Worm (Caenorhabditis elegans) whole organism, dauer: ENCODE results near the gene T24F1.4.

ENCODE experiments used
- unc-62 ChIP-seq: sonication (generic microtip); optimal IDR thresholded peaks from 2 replicates; lab custom pipeline; 2017; ENCODE audit warnings: missing biosample characterization, missing genetic modification reagents, missing genetic modification characterization

The T24F1.4 gene

ce11 chrII:11329021-11329479 lies 15.0 kb upstream of the T24F1.4 start, which contains the start of gene tag-180:
tag-180 (minus strand) TSS chrII:11329429.
- no peak for TF ChIP-seq unc-62 (GFP tag; lab: Kevin White, UChicago)

- no peak for TF ChIP-seq unc-62 (GFP tag; lab: Kevin White, UChicago)
These were observed 5.5 kb upstream of the T24F1.4 start, which contains the start of gene nlp-51 for ce11 chrII:11319591-11319990. nlp-51 (minus strand) TSS chrII:11319691.

- no peak for TF ChIP-seq unc-62 (GFP tag; lab: Kevin White, UChicago)
These were observed 2.6 kb upstream of the T24F1.4 start for ce11 chrII:11316663-11317062.

- TF ChIP-seq unc-62 (GFP tag; lab: Kevin White, UChicago), result no peak
These were observed 1.8 kb downstream of the T24F1.4 start, which contains the start of gene T24F1.7 for ce11 chrII:11312223-11312622. T24F1.7 (plus strand) TSS chrII:11312523.

ce11 chrII:11307953-11308352 lies 6.1 kb downstream of the T24F1.4 start:
- TF ChIP-seq unc-62 (GFP tag; lab: Kevin White, UChicago), result no peak

ce11 chrII:11307332-11307731 lies 6.7 kb downstream of the T24F1.4 start:
- no peak for TF ChIP-seq unc-62 (GFP tag; lab: Kevin White, UChicago)

- TF ChIP-seq unc-62 (GFP tag; lab: Kevin White, UChicago), result no peak
These were observed 8.2 kb downstream of the T24F1.4 start, which contains the start of gene rsf-1 for ce11 chrII:11305627-11306449. rsf-1 (plus strand) TSS chrII:11306399.

ce11 chrII:11302591-11302990 lies 11.5 kb downstream of the T24F1.4 start, which contains the start of gene samp-1:
samp-1 (plus strand) TSS chrII:11302891.
- no peak for TF ChIP-seq unc-62 (GFP tag; lab: Kevin White, UChicago)

- no peak for TF ChIP-seq unc-62 (GFP tag; lab: Kevin White, UChicago)
These were observed 13.0 kb downstream of the T24F1.4 start, which contains the start of gene raga-1 for ce11 chrII:11301059-11301458. raga-1 (plus strand) TSS chrII:11301359.

- TF ChIP-seq unc-62 (GFP tag; lab: Kevin White, UChicago), result no peak
These were observed 16.8 kb downstream of the T24F1.4 start, which contains the start of gene saps-1 for ce11 chrII:11297217-11297738. saps-1 (plus strand) TSS chrII:11297688.

ce11 chrII:11293433-11293832 lies 20.6 kb downstream of the T24F1.4 start, which contains the start of gene C47G2.4:
C47G2.4 (minus strand) TSS chrII:11293606.
- no peak for TF ChIP-seq unc-62 (GFP tag; lab: Kevin White, UChicago)

ce11 chrII:11290109-11290784 lies 23.8 kb downstream of the T24F1.4 start, which contains the start of gene C47G2.3:
C47G2.3 (minus strand) TSS chrII:11290159.
- no peak for TF ChIP-seq unc-62 (GFP tag; lab: Kevin White, UChicago)

ce11 chrII:11288148-11288547 lies 25.9 kb downstream of the T24F1.4 start:
- TF ChIP-seq unc-62 (GFP tag; lab: Kevin White, UChicago), result no peak

ce11 chrII:11286445-11286844 lies 27.6 kb downstream of the T24F1.4 start:
- TF ChIP-seq unc-62 (GFP tag; lab: Kevin White, UChicago), result no peak

ce11 chrII:11285282-11285933 lies 28.7 kb downstream of the T24F1.4 start:
- no peak for TF ChIP-seq unc-62 (GFP tag; lab: Kevin White, UChicago)
